Fruit fly (Drosophila melanogaster) whole organism, prepupa: ENCODE measurements around the gene CG33272.

Experiments used
- Blimp-1 ChIP-seq: fragments of 200-800 bp; sonication (Bioruptor generic); optimal IDR thresholded peaks from 3 replicates; lab custom pipeline; 2017; ENCODE audit warnings: missing biosample characterization, missing genetic modification characterization, mild to moderate bottlenecking, moderate library complexity, missing genetic modification reagents
- CG11762 ChIP-seq: fragments of 200-800 bp; sonication (Bioruptor generic); optimal IDR thresholded peaks from 3 replicates; lab custom pipeline; 2016; ENCODE audit warnings: missing biosample characterization, missing genetic modification characterization; ENCODE audit not compliant: insufficient read depth
- CG1621 ChIP-seq: fragments of 200-800 bp; sonication (Bioruptor generic); optimal IDR thresholded peaks from 3 replicates; lab custom pipeline; 2018; ENCODE audit warnings: missing biosample characterization, mild to moderate bottlenecking, missing genetic modification characterization
- CG16779 ChIP-seq: fragments of 200-800 bp; sonication (Bioruptor generic); optimal IDR thresholded peaks from 3 replicates; lab custom pipeline; 2017; ENCODE audit warnings: missing biosample characterization, mild to moderate bottlenecking, missing genetic modification characterization
- CG3032 ChIP-seq: fragments of 200-800 bp; optimal IDR thresholded peaks from 2 replicates; lab custom pipeline; 2019; ENCODE audit warnings: missing biosample characterization, mild to moderate bottlenecking, missing genetic modification characterization, moderate library complexity
- CG31627 ChIP-seq: fragments of 200-800 bp; sonication (Bioruptor generic); optimal IDR thresholded peaks from 3 replicates; lab custom pipeline; 2016; ENCODE audit warnings: missing biosample characterization, missing genetic modification characterization
- CG34406 ChIP-seq: fragments of 200-800 bp; sonication (Bioruptor generic); optimal IDR thresholded peaks from 3 replicates; lab custom pipeline; 2016; ENCODE audit warnings: missing biosample characterization, missing genetic modification characterization
- CG4318 ChIP-seq: fragments of 200-800 bp; sonication (Bioruptor generic); optimal IDR thresholded peaks from 3 replicates; lab custom pipeline; 2017; ENCODE audit warnings: missing biosample characterization, mild to moderate bottlenecking, missing genetic modification characterization
- CG6276 ChIP-seq: fragments of 200-800 bp; sonication (Bioruptor generic); optimal IDR thresholded peaks from 2 replicates; lab custom pipeline; 2017; ENCODE audit warnings: missing biosample characterization, mild to moderate bottlenecking, missing genetic modification characterization
- CG6854 ChIP-seq: fragments of 200-800 bp; sonication (Bioruptor generic); optimal IDR thresholded peaks from 2 replicates; lab custom pipeline; 2017; ENCODE audit warnings: missing biosample characterization, mild to moderate bottlenecking, missing genetic modification characterization
- CG7368 ChIP-seq: fragments of 200-800 bp; sonication (Bioruptor generic); optimal IDR thresholded peaks from 3 replicates; lab custom pipeline; 2016; ENCODE audit warnings: missing biosample characterization, missing genetic modification characterization
- CG8632 ChIP-seq: fragments of 200-800 bp; sonication (Bioruptor generic); optimal IDR thresholded peaks from 3 replicates; lab custom pipeline; 2016; ENCODE audit warnings: missing biosample characterization, missing genetic modification characterization
- Eip75B ChIP-seq: fragments of 200-800 bp; sonication (Bioruptor generic); optimal IDR thresholded peaks from 3 replicates; lab custom pipeline; 2016; ENCODE audit warnings: missing biosample characterization, missing genetic modification characterization
- Eip78C ChIP-seq: fragments of 200-800 bp; sonication (Bioruptor generic); peaks from one replicate; lab custom pipeline; 2016; ENCODE audit warnings: missing biosample characterization, missing genetic modification characterization
- Ets96B ChIP-seq: fragments of 200-800 bp; optimal IDR thresholded peaks from 2 replicates; lab custom pipeline; 2019; ENCODE audit warnings: missing biosample characterization, mild to moderate bottlenecking, missing genetic modification characterization, moderate library complexity
- Gug ChIP-seq: fragments of 200-800 bp; sonication (Bioruptor generic); IDR thresholded peaks from 2 replicates; pipeline ENCODE4 v1.3.6; 2022; ENCODE audit warnings: missing biosample characterization, missing genetic modification characterization
- Hr39 ChIP-seq: fragments of 200-800 bp; sonication (Bioruptor generic); optimal IDR thresholded peaks from 2 replicates; lab custom pipeline; 2016; ENCODE audit warnings: missing biosample characterization, missing genetic modification characterization
- Hr4 ChIP-seq: fragments of 200-800 bp; sonication (Bioruptor generic); optimal IDR thresholded peaks from 3 replicates; lab custom pipeline; 2016; ENCODE audit warnings: missing biosample characterization, missing genetic modification characterization
- OdsH ChIP-seq: fragments of 200-800 bp; sonication (Bioruptor generic); optimal IDR thresholded peaks from 3 replicates; lab custom pipeline; 2016; ENCODE audit warnings: missing biosample characterization, missing genetic modification characterization
- Smox ChIP-seq: fragments of 200-800 bp; sonication (Bioruptor generic); optimal IDR thresholded peaks from 3 replicates; lab custom pipeline; 2016; ENCODE audit warnings: missing biosample characterization, missing genetic modification characterization
- Sox102F ChIP-seq: fragments of 200-800 bp; sonication (Bioruptor generic); optimal IDR thresholded peaks from 2 replicates; lab custom pipeline; 2016; ENCODE audit warnings: missing biosample characterization, mild to moderate bottlenecking, missing genetic modification characterization
- Sox14 ChIP-seq: fragments of 200-800 bp; sonication (Bioruptor generic); optimal IDR thresholded peaks from 3 replicates; lab custom pipeline; 2016; ENCODE audit warnings: missing biosample characterization, missing genetic modification characterization
- Sox15 ChIP-seq: fragments of 200-800 bp; sonication (Bioruptor generic); optimal IDR thresholded peaks from 3 replicates; lab custom pipeline; 2016; ENCODE audit warnings: missing biosample characterization, missing genetic modification characterization
- achi ChIP-seq: fragments of 200-800 bp; sonication (Bioruptor generic); optimal IDR thresholded peaks from 3 replicates; lab custom pipeline; 2016; ENCODE audit warnings: missing biosample characterization, missing genetic modification characterization
- acj6 ChIP-seq: fragments of 200-800 bp; sonication (Bioruptor generic); optimal IDR thresholded peaks from 3 replicates; lab custom pipeline; 2016; ENCODE audit warnings: missing biosample characterization, missing genetic modification characterization
- esn ChIP-seq: fragments of 200-800 bp; sonication (Bioruptor generic); optimal IDR thresholded peaks from 2 replicates; lab custom pipeline; 2016; ENCODE audit warnings: missing biosample characterization, mild to moderate bottlenecking, missing genetic modification characterization, moderate library complexity
- fkh ChIP-seq: fragments of 200-800 bp; sonication (Bioruptor generic); optimal IDR thresholded peaks from 3 replicates; lab custom pipeline; 2017; ENCODE audit warnings: missing biosample characterization, mild to moderate bottlenecking, missing genetic modification characterization, moderate library complexity
- net ChIP-seq: fragments of 200-800 bp; sonication (Bioruptor generic); optimal IDR thresholded peaks from 3 replicates; lab custom pipeline; 2016; ENCODE audit warnings: missing biosample characterization, missing genetic modification characterization
- pdm3 ChIP-seq: fragments of 200-800 bp; sonication (Bioruptor generic); optimal IDR thresholded peaks from 3 replicates; lab custom pipeline; 2016; ENCODE audit warnings: missing biosample characterization, missing genetic modification characterization
- spab ChIP-seq: fragments of 200-800 bp; sonication (Bioruptor generic); optimal IDR thresholded peaks from 2 replicates; lab custom pipeline; 2017; ENCODE audit warnings: missing biosample characterization, mild to moderate bottlenecking, missing genetic modification characterization, missing genetic modification reagents
- ss ChIP-seq, 2 experiments: fragments of 200-800 bp; sonication (Bioruptor generic); optimal IDR thresholded peaks; 2 replicates in 1 of 2; 3 replicates in 1 of 2; lab custom pipeline; 2017 to 2018; ENCODE audit warnings: mild to moderate bottlenecking in 2 of 2, missing biosample characterization in 2 of 2, missing genetic modification characterization in 2 of 2, moderate library complexity in 1 of 2

Gene CG33272

dm6 chr3L:11515349-11516079 is 5.1 kb upstream of the CG33272 start (continued):
- TF ChIP-seq Gug (GFP tag; lab: Robert Waterston, UW) (no peak), acj6 (GFP tag; lab: Kevin White, UChicago) (no peak), CG7368 (GFP tag; lab: Kevin White, UChicago) (no peak), net (GFP tag; lab: Kevin White, UChicago) (no peak), esn (GFP tag; lab: Kevin White, UChicago) (peak; percentile 54), CG4318 (no peak)

DNA sequence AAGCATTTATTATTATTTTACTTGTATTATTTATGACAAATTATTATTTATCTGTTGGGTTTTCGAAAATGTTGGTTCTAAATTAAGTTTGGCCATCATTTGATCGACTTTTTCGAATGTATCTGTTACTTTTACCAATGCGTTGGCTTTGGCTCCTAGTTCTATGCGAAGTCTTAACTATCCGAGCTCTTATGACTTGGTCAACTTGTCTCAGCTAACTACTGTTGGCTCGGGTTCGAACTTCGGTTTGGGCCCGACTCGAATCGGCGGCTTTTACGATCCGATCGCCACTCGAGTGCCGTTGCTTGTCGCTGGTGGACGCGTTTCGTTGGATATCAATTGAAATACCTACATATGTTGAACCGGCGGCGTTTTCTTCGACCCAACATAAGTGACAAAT is 3.0 kb upstream of the CG33272 start, which contains the start of gene CG7512:
Gene CG7512 (plus strand): TSS at position 301 of the 400 bp plus-strand sequence.
- TF ChIP-seq Eip78C (GFP tag; lab: Kevin White, UChicago), result no peak
- no peak for TF ChIP-seq CG31627
- no peak for TF ChIP-seq Sox15 (GFP tag; lab: Kevin White, UChicago)
- TF ChIP-seq spab, result no peak
- TF ChIP-seq esn (GFP tag; lab: Kevin White, UChicago), result no peak
- TF ChIP-seq achi (GFP tag; lab: Kevin White, UChicago), result no peak
- TF ChIP-seq Sox14 (GFP tag; lab: Kevin White, UChicago), result no peak
- TF ChIP-seq Sox102F (GFP tag; lab: Kevin White, UChicago), result no peak

DNA sequence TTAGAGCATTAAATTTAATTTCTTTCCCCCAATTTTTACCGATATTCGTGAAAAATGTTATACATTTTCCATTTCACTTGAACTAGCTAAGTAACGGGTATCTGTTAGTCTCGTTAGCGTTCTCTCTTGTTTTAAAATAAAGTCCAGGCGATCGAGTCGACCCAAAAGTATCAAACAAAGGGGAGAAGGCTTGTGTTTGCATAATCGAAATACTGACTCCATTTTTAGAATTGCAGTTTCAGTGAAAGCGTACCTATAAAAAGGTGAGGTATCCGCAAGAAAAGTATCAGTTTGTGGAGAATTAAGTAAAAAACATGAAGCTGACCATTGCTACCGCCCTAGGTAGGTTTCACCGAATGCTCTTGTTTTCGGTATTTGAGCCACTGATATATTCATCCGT is 1.5 kb upstream of the CG33272 start, which contains the start of gene Sgs3:
Gene Sgs3 (plus strand): TSS at position 301 of the 400 bp plus-strand sequence.
- no peak for TF ChIP-seq net (GFP tag; lab: Kevin White, UChicago)
- no peak for TF ChIP-seq esn (GFP tag; lab: Kevin White, UChicago)
- TF ChIP-seq Sox14 (GFP tag; lab: Kevin White, UChicago), result no peak
- TF ChIP-seq pdm3, result no peak
- no peak for TF ChIP-seq Hr39 (GFP tag; lab: Kevin White, UChicago)
- TF ChIP-seq Hr4 (GFP tag; lab: Kevin White, UChicago), result no peak
- no peak for TF ChIP-seq CG16779 (tag; lab: Kevin White, UChicago)
- no peak for TF ChIP-seq CG31627
- TF ChIP-seq CG6854 (GFP tag; lab: Kevin White, UChicago), result no peak
- no peak for TF ChIP-seq CG11762 (GFP tag; lab: Kevin White, UChicago)
- TF ChIP-seq CG6276, result no peak
- no peak for TF ChIP-seq CG1621 (tag; lab: Kevin White, UChicago)

dm6 chr3L:11511243-11511642 is 854 bp upstream of the CG33272 start:
- TF ChIP-seq spab (no peak), fkh (GFP tag; lab: Kevin White, UChicago) (peak; percentile 2)

DNA sequence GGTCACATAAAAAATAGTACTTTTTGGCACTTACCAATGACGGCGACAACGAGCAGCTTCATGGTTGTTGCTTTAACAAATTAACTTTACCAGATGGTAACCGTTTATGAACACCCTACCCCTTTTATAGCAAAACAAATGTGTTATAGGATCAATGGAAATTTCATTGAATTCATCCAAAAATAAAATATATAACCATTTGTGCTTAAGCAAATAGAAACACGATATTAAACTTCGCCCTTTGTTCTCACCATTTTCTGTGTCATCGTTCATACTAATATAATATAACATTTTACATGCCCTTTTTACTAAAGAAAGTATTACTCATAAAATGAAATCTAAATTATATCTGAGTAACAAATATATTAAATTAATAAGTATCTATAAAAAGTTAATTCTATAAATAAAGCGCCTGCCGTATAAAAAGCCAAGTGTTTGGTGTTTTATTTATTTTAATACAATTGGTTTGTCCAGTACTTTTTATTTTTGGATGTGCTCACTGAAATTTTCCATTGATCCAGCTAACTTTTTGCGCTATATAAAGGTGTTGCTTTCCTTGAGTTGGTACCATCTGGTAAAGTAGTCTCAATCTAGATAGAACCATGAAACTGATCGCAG is 986 bp downstream of the CG33272 start, which contains the start of the genes Sgs8 and Sgs7:
Gene Sgs8 (minus strand): TSS at position 101 of the 618 bp plus-strand sequence.
Gene Sgs7 (plus strand): TSS at position 568 of the 618 bp plus-strand sequence.
- TF ChIP-seq Smox (GFP tag; lab: Kevin White, UChicago) (no peak), ss (GFP tag; optimal IDR thresholded peaks at IDR 0.05; lab: Kevin White, UChicago) (no peak), Blimp-1 (GFP tag; lab: Kevin White, UChicago) (no peak), Ets96B (tag; lab: Kevin White, UChicago) (no peak), CG3032 (no peak), CG6854 (GFP tag; lab: Kevin White, UChicago) (no peak), Eip75B (GFP tag; lab: Kevin White, UChicago) (no peak), CG4318 (no peak), CG8632 (GFP tag; lab: Kevin White, UChicago) (no peak), CG34406 (no peak), OdsH (GFP tag; lab: Kevin White, UChicago) (no peak)
